Fruit fly (Drosophila melanogaster) whole organism, embryonic: ENCODE data around the gene Gprk2.

Experiments
- Aef1 ChIP-seq: fragments of 200-800 bp; sonication (Bioruptor generic); IDR thresholded peaks from 3 replicates; pipeline ENCODE4 v1.3.6; 2022; ENCODE audit warnings: missing biosample characterization, missing genetic modification characterization
- Awh ChIP-seq: fragments of 200-800 bp; sonication (Bioruptor generic); IDR thresholded peaks from 2 replicates; pipeline ENCODE4, ENCODE4 v1.3.6; 2022; ENCODE audit warnings: missing biosample characterization, missing genetic modification characterization
- BtbVII ChIP-seq: fragments of 200-800 bp; sonication (Bioruptor generic); optimal IDR thresholded peaks from 3 replicates; lab custom pipeline; 2017; ENCODE audit warnings: missing biosample characterization, mild to moderate bottlenecking, missing genetic modification characterization
- CG1024 ChIP-seq: fragments of 200-800 bp; sonication (Bioruptor generic); IDR thresholded peaks from 2 replicates; pipeline ENCODE4 v1.3.6; 2022; ENCODE audit warnings: missing biosample characterization, missing genetic modification characterization
- CG10267 ChIP-seq: fragments of 200-800 bp; sonication (Bioruptor generic); optimal IDR thresholded peaks from 2 replicates; lab custom pipeline; 2018; ENCODE audit warnings: missing biosample characterization, mild to moderate bottlenecking, missing genetic modification characterization, moderate library complexity
- CG12155 ChIP-seq: fragments of 200-800 bp; sonication (Bioruptor generic); optimal IDR thresholded peaks from 3 replicates; lab custom pipeline; 2016; ENCODE audit warnings: missing biosample characterization, missing genetic modification characterization
- CG12299 ChIP-seq: fragments of 200-800 bp; sonication (Bioruptor generic); optimal IDR thresholded peaks from 2 replicates; lab custom pipeline; 2018; ENCODE audit warnings: missing biosample characterization, mild to moderate bottlenecking, missing genetic modification characterization
- CG12391 ChIP-seq: fragments of 200-800 bp; sonication (Bioruptor generic); optimal IDR thresholded peaks from 3 replicates; lab custom pipeline; 2018; ENCODE audit warnings: missing biosample characterization, mild to moderate bottlenecking, missing genetic modification characterization, moderate library complexity
- CG14710 ChIP-seq: fragments of 200-800 bp; sonication (Bioruptor generic); optimal IDR thresholded peaks from 3 replicates; lab custom pipeline; 2019; ENCODE audit warnings: missing biosample characterization, mild to moderate bottlenecking, missing genetic modification characterization, moderate library complexity
- CG15696 ChIP-seq: fragments of 200-800 bp; sonication (Bioruptor generic); optimal IDR thresholded peaks from 2 replicates; lab custom pipeline; 2019; ENCODE audit warnings: missing biosample characterization, mild to moderate bottlenecking, missing genetic modification characterization, moderate library complexity
- CG1603 ChIP-seq: fragments of 200-800 bp; sonication (Bioruptor generic); optimal IDR thresholded peaks from 2 replicates; lab custom pipeline; 2019; ENCODE audit warnings: missing biosample characterization, mild to moderate bottlenecking, missing genetic modification characterization, moderate library complexity
- CG16779 ChIP-seq: fragments of 200-800 bp; sonication (Bioruptor generic); IDR thresholded peaks from 2 replicates; pipeline ENCODE4 v1.3.6; 2022; ENCODE audit warnings: missing biosample characterization, missing genetic modification characterization
- CG17361 ChIP-seq: fragments of 200-800 bp; sonication (Bioruptor generic); IDR thresholded peaks from 3 replicates; pipeline ENCODE4 v1.3.6; 2022; ENCODE audit warnings: missing biosample characterization, missing genetic modification characterization
- CG18011 ChIP-seq: fragments of 200-800 bp; sonication (Bioruptor generic); optimal IDR thresholded peaks from 2 replicates; lab custom pipeline; 2017; ENCODE audit warnings: missing biosample characterization, missing genetic modification characterization, mild to moderate bottlenecking, moderate library complexity, missing genotype
- CG2678 ChIP-seq: fragments of 200-800 bp; sonication (Bioruptor generic); optimal IDR thresholded peaks from 3 replicates; lab custom pipeline; 2019; ENCODE audit warnings: missing biosample characterization, mild to moderate bottlenecking, missing genetic modification characterization, moderate library complexity
- CG32772 ChIP-seq: fragments of 200-800 bp; sonication (Bioruptor generic); IDR thresholded peaks from 2 replicates; pipeline ENCODE4 v1.3.6; 2022; ENCODE audit warnings: missing biosample characterization, missing genetic modification characterization
- CG3407 ChIP-seq: fragments of 200-800 bp; sonication (Bioruptor generic); optimal IDR thresholded peaks from 2 replicates; lab custom pipeline; 2018; ENCODE audit warnings: missing biosample characterization, mild to moderate bottlenecking, missing genetic modification characterization
- CG3847 ChIP-seq: fragments of 200-800 bp; sonication (Bioruptor generic); IDR thresholded peaks from 2 replicates; pipeline ENCODE4 v1.3.6; 2022; ENCODE audit warnings: missing biosample characterization, missing genetic modification characterization
- CG4328 ChIP-seq: fragments of 200-800 bp; sonication (Bioruptor generic); optimal IDR thresholded peaks from 3 replicates; lab custom pipeline; 2017; ENCODE audit warnings: missing biosample characterization, missing genetic modification reagents, missing genetic modification characterization
- CG4617 ChIP-seq: fragments of 200-800 bp; sonication (Bioruptor generic); optimal IDR thresholded peaks from 3 replicates; lab custom pipeline; 2016; ENCODE audit warnings: missing biosample characterization, missing genetic modification characterization, borderline replicate concordance
- CG7745 ChIP-seq: fragments of 200-800 bp; sonication (Bioruptor generic); optimal IDR thresholded peaks from 2 replicates; lab custom pipeline; 2018; ENCODE audit warnings: missing biosample characterization, mild to moderate bottlenecking, missing genetic modification characterization, moderate library complexity
- CG8290 ChIP-seq, 3 experiments: fragments of 200-800 bp; sonication (Bioruptor generic); optimal IDR thresholded peaks; 2 replicates each; lab custom pipeline; 2016 to 2019; ENCODE audit warnings: missing biosample characterization in 3 of 3, missing genetic modification characterization in 3 of 3, mild to moderate bottlenecking in 2 of 3, moderate library complexity in 1 of 3
- CG9727 ChIP-seq: fragments of 200-800 bp; sonication (Bioruptor generic); optimal IDR thresholded peaks from 3 replicates; lab custom pipeline; 2017; ENCODE audit warnings: missing biosample characterization, mild to moderate bottlenecking, missing genetic modification characterization
- Dfd ChIP-seq, 2 experiments: fragments of >200 bp; optimal IDR thresholded peaks; 2 replicates each; lab custom pipeline; 2017; ENCODE audit warnings: missing biosample characterization in 2 of 2, missing genetic modification characterization in 2 of 2
- Drgx ChIP-seq: fragments of 200-800 bp; sonication (Bioruptor generic); IDR thresholded peaks from 2 replicates; pipeline ENCODE4 v1.3.6; 2022; ENCODE audit warnings: missing biosample characterization, missing genetic modification characterization
- Ets97D ChIP-seq: fragments of 200-800 bp; sonication (Bioruptor generic); optimal IDR thresholded peaks from 3 replicates; lab custom pipeline; 2016; ENCODE audit warnings: missing biosample characterization, missing genetic modification characterization
- HLHmδ ChIP-seq: fragments of 200-800 bp; sonication (Bioruptor generic); optimal IDR thresholded peaks from 2 replicates; lab custom pipeline; 2018; ENCODE audit warnings: missing biosample characterization, mild to moderate bottlenecking, missing genetic modification characterization, moderate library complexity
- Hey ChIP-seq: fragments of 200-800 bp; sonication (Bioruptor generic); optimal IDR thresholded peaks from 3 replicates; lab custom pipeline; 2018; ENCODE audit warnings: missing biosample characterization, mild to moderate bottlenecking, missing genetic modification characterization
- HmgZ ChIP-seq: fragments of 200-800 bp; sonication (Bioruptor generic); optimal IDR thresholded peaks from 2 replicates; lab custom pipeline; 2018; ENCODE audit warnings: missing biosample characterization, mild to moderate bottlenecking, missing genetic modification characterization
- Hr78 ChIP-seq, 2 experiments: fragments of 200-800 bp in 1 of 2; fragments of >200 bp in 1 of 2; sonication (Bioruptor generic) in 1 of 2; optimal IDR thresholded peaks; 2 replicates each; lab custom pipeline; 2017 to 2019; ENCODE audit warnings: missing biosample characterization in 2 of 2, missing genetic modification characterization in 2 of 2, mild to moderate bottlenecking in 1 of 2, moderate library complexity in 1 of 2
- Mad ChIP-seq: fragments of 200-800 bp; sonication (Bioruptor generic); optimal IDR thresholded peaks from 2 replicates; lab custom pipeline; 2016; ENCODE audit warnings: missing biosample characterization, missing genetic modification characterization
- Mrtf ChIP-seq: fragments of 200-800 bp; sonication (Bioruptor generic); IDR thresholded peaks from 3 replicates; pipeline ENCODE4 v1.3.6; 2022; ENCODE audit warnings: missing biosample characterization, missing genetic modification characterization
- br ChIP-seq: fragments of >200 bp; optimal IDR thresholded peaks from 2 replicates; lab custom pipeline; 2017
- caup ChIP-seq: fragments of 200-800 bp; sonication (Bioruptor generic); optimal IDR thresholded peaks from 3 replicates; lab custom pipeline; 2017; ENCODE audit warnings: missing biosample characterization, mild to moderate bottlenecking, missing genetic modification characterization, moderate library complexity; ENCODE audit not compliant: severe bottlenecking
- chif ChIP-seq, 2 experiments: fragments of 200-800 bp; sonication (Bioruptor generic); optimal IDR thresholded peaks; 3 replicates each; lab custom pipeline; 2016; ENCODE audit warnings: missing biosample characterization in 2 of 2, missing genetic modification characterization in 2 of 2
- cwo ChIP-seq: fragments of 200-800 bp; sonication (Bioruptor generic); optimal IDR thresholded peaks from 3 replicates; lab custom pipeline; 2017; ENCODE audit warnings: missing biosample characterization, missing genetic modification characterization, mild to moderate bottlenecking, moderate library complexity, missing genetic modification reagents
- fd102C ChIP-seq: fragments of 200-800 bp; sonication (Bioruptor generic); optimal IDR thresholded peaks from 2 replicates; lab custom pipeline; 2018; ENCODE audit warnings: missing biosample characterization, mild to moderate bottlenecking, missing genetic modification characterization, moderate library complexity
- fd96Cb ChIP-seq: fragments of 200-800 bp; sonication (Bioruptor generic); optimal IDR thresholded peaks from 2 replicates; lab custom pipeline; 2018; ENCODE audit warnings: missing biosample characterization, mild to moderate bottlenecking, missing genetic modification characterization, moderate library complexity
- gem ChIP-seq: fragments of 200-800 bp; sonication (Bioruptor generic); optimal IDR thresholded peaks from 2 replicates; lab custom pipeline; 2019; ENCODE audit warnings: missing biosample characterization, mild to moderate bottlenecking, missing genetic modification characterization, moderate library complexity
- gro ChIP-seq: fragments of 200-800 bp; sonication (Bioruptor generic); optimal IDR thresholded peaks from 2 replicates; lab custom pipeline; 2016; ENCODE audit warnings: missing biosample characterization, missing genetic modification characterization
- knrl ChIP-seq: fragments of 200-800 bp; sonication (Bioruptor generic); IDR thresholded peaks from 3 replicates; pipeline ENCODE4 v1.3.6; 2022; ENCODE audit warnings: missing biosample characterization, missing genetic modification characterization; ENCODE audit not compliant: partially characterized antibody
- pb ChIP-seq: fragments of 200-800 bp; sonication (Bioruptor generic); optimal IDR thresholded peaks from 3 replicates; lab custom pipeline; 2016; ENCODE audit warnings: missing biosample characterization, missing genetic modification characterization
- peb ChIP-seq: fragments of 200-800 bp; sonication (Bioruptor generic); IDR thresholded peaks from 2 replicates; pipeline ENCODE4 v1.3.6; 2022; ENCODE audit warnings: missing biosample characterization, missing genetic modification characterization
- row ChIP-seq: fragments of 200-800 bp; sonication (Bioruptor generic); IDR thresholded peaks from 3 replicates; pipeline ENCODE4 v1.3.6; 2022; ENCODE audit warnings: missing biosample characterization, missing genetic modification characterization
- sc ChIP-seq, 3 experiments: fragments of >200 bp in 2 of 3; fragments of 200-800 bp in 1 of 3; sonication (Bioruptor generic) in 1 of 3; optimal IDR thresholded peaks; 2 replicates in 2 of 3; 3 replicates in 1 of 3; lab custom pipeline; 2017; ENCODE audit warnings: mild to moderate bottlenecking in 1 of 3, missing biosample characterization in 1 of 3, missing genetic modification characterization in 1 of 3, missing genetic modification reagents in 1 of 3
- sd ChIP-seq: fragments of 200-800 bp; sonication (Bioruptor generic); optimal IDR thresholded peaks from 3 replicates; lab custom pipeline; 2018; ENCODE audit warnings: missing biosample characterization, mild to moderate bottlenecking, missing genetic modification characterization, moderate library complexity
- shn ChIP-seq: fragments of 200-800 bp; sonication (Bioruptor generic); optimal IDR thresholded peaks from 3 replicates; lab custom pipeline; 2016; ENCODE audit warnings: missing biosample characterization, missing genetic modification characterization
- tgo ChIP-seq: fragments of 200-800 bp; sonication (Bioruptor generic); IDR thresholded peaks from 3 replicates; pipeline ENCODE4 v1.3.6; 2022; ENCODE audit warnings: missing biosample characterization, missing genetic modification characterization
- usp ChIP-seq: fragments of >200 bp; optimal IDR thresholded peaks from 2 replicates; lab custom pipeline; 2017; ENCODE audit warnings: missing biosample characterization, missing genetic modification characterization
- zfh2 ChIP-seq: fragments of 200-800 bp; sonication (Bioruptor generic); optimal IDR thresholded peaks from 2 replicates; lab custom pipeline; 2016; ENCODE audit warnings: missing biosample characterization, missing genetic modification characterization

The Gprk2 gene

dm6 chr3R:31424427-31424826 is 19.4 kb downstream of the Gprk2 start (continued):
- peak; percentile 8 for TF ChIP-seq cwo
- TF ChIP-seq CG12299 (tag; lab: Kevin White, UChicago) = no peak
- no peak for TF ChIP-seq HmgZ (tag; lab: Kevin White, UChicago)
- no peak for TF ChIP-seq peb
- TF ChIP-seq CG18011 (GFP tag; lab: Kevin White, UChicago) = no peak
- no peak for TF ChIP-seq fd102C (GFP tag; lab: Kevin White, UChicago)
- no peak for TF ChIP-seq CG3847
- no peak for TF ChIP-seq CG8290 (GFP tag; optimal IDR thresholded peaks at IDR 0.05; lab: Kevin White, UChicago)
- peak in 1 of 2 experiments; percentile 45 for TF ChIP-seq CG8290 (tag; optimal IDR thresholded peaks at IDR 0.05; lab: Kevin White, UChicago)
- TF ChIP-seq CG14710 (tag; lab: Kevin White, UChicago) = no peak
- 0 out of 3 replicates have a peak, but pooled peaks have one; percentile 19 for TF ChIP-seq CG17361 (GFP tag; lab: Robert Waterston, UW)
- peak; percentile 55 for TF ChIP-seq CG2678
- no peak for TF ChIP-seq Hey (tag; lab: Kevin White, UChicago)
- no peak for TF ChIP-seq HLHmδ (GFP tag; lab: Kevin White, UChicago)
- TF ChIP-seq br (lab: Kevin White, UChicago) = no peak
- TF ChIP-seq gro (GFP tag; lab: Kevin White, UChicago) = no peak
- TF ChIP-seq gem (tag; lab: Kevin White, UChicago) = no peak
- no peak for TF ChIP-seq usp (GFP tag; lab: Kevin White, UChicago)
- no peak for TF ChIP-seq zfh2 (GFP tag; lab: Kevin White, UChicago)
- peak; percentile 68 for TF ChIP-seq row (GFP tag; lab: Robert Waterston, UW)
- TF ChIP-seq CG4328 (GFP tag; lab: Kevin White, UChicago) = no peak
- TF ChIP-seq Aef1 (GFP tag; lab: Robert Waterston, UW) = peak; percentile 45; the same call in 1 of the 3 replicates
- TF ChIP-seq sd (tag; lab: Kevin White, UChicago) = no peak
- no peak for TF ChIP-seq pb (GFP tag; lab: Kevin White, UChicago)
- no peak for TF ChIP-seq Hr78 (GFP tag; optimal IDR thresholded peaks at IDR 0.05; lab: Kevin White, UChicago)
- TF ChIP-seq CG1603 = no peak
- TF ChIP-seq CG32772 (GFP tag; lab: Robert Waterston, UW) = no peak
- no peak for TF ChIP-seq CG12391 (tag; lab: Kevin White, UChicago)
- TF ChIP-seq tgo (GFP tag; lab: Robert Waterston, UW) = peak; percentile 53; the same call in 2 of the 3 replicates
- TF ChIP-seq CG10267 (tag; lab: Kevin White, UChicago) = no peak
- TF ChIP-seq shn (GFP tag; lab: Kevin White, UChicago) = no peak
- TF ChIP-seq CG7745 (tag; lab: Kevin White, UChicago) = no peak
- TF ChIP-seq CG12155 (GFP tag; lab: Kevin White, UChicago) = no peak
- TF ChIP-seq CG15696 = no peak
- 0 out of 2 replicates have a peak, but pooled peaks have one; percentile 21 for TF ChIP-seq Awh (GFP tag; lab: Robert Waterston, UW)
- TF ChIP-seq CG4617 (GFP tag; lab: Kevin White, UChicago) = no peak
- TF ChIP-seq CG1024 (GFP tag; lab: Robert Waterston, UW) = no peak
- no peak for TF ChIP-seq fd96Cb
- TF ChIP-seq CG3407 = no peak
- no peak for TF ChIP-seq chif (GFP tag; optimal IDR thresholded peaks at IDR 0.05; lab: Kevin White, UChicago)
- TF ChIP-seq CG9727 = peak; percentile 13
- TF ChIP-seq Drgx (GFP tag; lab: Robert Waterston, UW) = peak; percentile 46; the same call in 1 of the 2 replicates
- TF ChIP-seq Ets97D (GFP tag; lab: Kevin White, UChicago) = no peak
- no peak for TF ChIP-seq Dfd (GFP tag; optimal IDR thresholded peaks at IDR 0.05; lab: Kevin White, UChicago)
- no peak for TF ChIP-seq knrl (GFP tag; lab: Robert Waterston, UW)
- TF ChIP-seq CG16779 = no peak
- TF ChIP-seq caup = peak; percentile 45
- TF ChIP-seq Mrtf (GFP tag; lab: Robert Waterston, UW) = peak; percentile 42; the same call in 1 of the 3 replicates
- TF ChIP-seq BtbVII (GFP tag; lab: Kevin White, UChicago) = no peak
- no peak for TF ChIP-seq sc (optimal IDR thresholded peaks at IDR 0.05; lab: Kevin White, UChicago)
- no peak for TF ChIP-seq sc (GFP tag; optimal IDR thresholded peaks at IDR 0.05; lab: Kevin White, UChicago)
- TF ChIP-seq Mad (GFP tag; lab: Kevin White, UChicago) = no peak
